Worm (Caenorhabditis elegans): ENCODE data around the gene fbxa-128.

fbxa-128 gene

ce11 chrIII:11157099-11157498 lies 18.2 kb upstream of the fbxa-128 start, which contains the start of gene Y47D3A.31:
Gene Y47D3A.31, minus strand, starts transcription at chrIII:11157199.
- no peak for TF ChIP-seq zip-11 (GFP tag; IDR thresholded peaks at IDR 0.05)
- TF ChIP-seq ceh-32 (tag; optimal IDR thresholded peaks at IDR 0.05; ENCODE audit: poor library complexity) = no peak
- no peak for TF ChIP-seq egl-43 (GFP tag; IDR thresholded peaks at IDR 0.05)
- TF ChIP-seq php-3 (GFP tag; IDR thresholded peaks at IDR 0.05) = no peak
- TF ChIP-seq ZK546.5 (tag; optimal IDR thresholded peaks at IDR 0.05) = no peak
- no peak for TF ChIP-seq unc-130 (GFP tag; optimal IDR thresholded peaks at IDR 0.05)
- no peak for TF ChIP-seq nhr-48 (tag; optimal IDR thresholded peaks at IDR 0.05)
- TF ChIP-seq spr-3 (GFP tag; optimal IDR thresholded peaks at IDR 0.05) = no peak
- no peak for TF ChIP-seq jun-1 (tag; optimal IDR thresholded peaks at IDR 0.05)
- no peak for TF ChIP-seq mxl-2 (GFP tag; conservative IDR thresholded peaks at IDR 0.05)
- no peak for TF ChIP-seq daf-12 (tag; optimal IDR thresholded peaks at IDR 0.05)
- TF ChIP-seq nhr-25 (tag; optimal IDR thresholded peaks at IDR 0.05; ENCODE audit: borderline replicate concordance, insufficient read depth) = no peak
- TF ChIP-seq dve-1 (tag; optimal IDR thresholded peaks at IDR 0.05; ENCODE audit: insufficient read depth) = no peak
- no peak for TF ChIP-seq lsy-2 (tag; optimal IDR thresholded peaks at IDR 0.05)
- TF ChIP-seq nhr-11 (tag; optimal IDR thresholded peaks at IDR 0.05) = no peak
- no peak for TF ChIP-seq hif-1 (tag; optimal IDR thresholded peaks at IDR 0.05)
- TF ChIP-seq aly-2 (tag; optimal IDR thresholded peaks at IDR 0.05) = no peak
- TF ChIP-seq nhr-6 (tag; optimal IDR thresholded peaks at IDR 0.05) = no peak
- no peak for TF ChIP-seq D1046.2 (GFP tag; IDR thresholded peaks at IDR 0.05)
- TF ChIP-seq F10B5.3 (tag; optimal IDR thresholded peaks at IDR 0.05) = no peak

ce11 chrIII:11154527-11154926 lies 15.6 kb upstream of the fbxa-128 start, which contains the start of gene cku-70:
Gene cku-70, plus strand, starts transcription at chrIII:11154827.
- TF ChIP-seq unc-130 (GFP tag; optimal IDR thresholded peaks at IDR 0.05) (no peak), ceh-28 (tag; optimal IDR thresholded peaks at IDR 0.05) (no peak), dmd-8 (GFP tag; IDR thresholded peaks at IDR 0.05) (no peak), D1046.2 (GFP tag; IDR thresholded peaks at IDR 0.05) (no peak)

- TF ChIP-seq lin-1 (GFP tag; IDR thresholded peaks at IDR 0.05) (no peak), set-16 (GFP tag; IDR thresholded peaks at IDR 0.05) (peak; percentile 65; the same call in 1 of the 2 replicates), hlh-30 (tag; optimal IDR thresholded peaks at IDR 0.05; ENCODE audit: insufficient read depth) (peak; percentile 21)
Measured at ce11 chrIII:11149254-11149876, 10.5 kb upstream of the fbxa-128 start.

- TF ChIP-seq daf-12 (tag; optimal IDR thresholded peaks at IDR 0.05) (no peak), spr-1 (tag; optimal IDR thresholded peaks at IDR 0.05) (no peak), nhr-237 (tag; optimal IDR thresholded peaks at IDR 0.05) (no peak), tra-1 (GFP tag; IDR thresholded peaks at IDR 0.05) (no peak), unc-39 (tag; optimal IDR thresholded peaks at IDR 0.05) (no peak), saeg-2 (GFP tag; IDR thresholded peaks at IDR 0.05) (no peak), nhr-48 (tag; optimal IDR thresholded peaks at IDR 0.05) (no peak), unc-62 (GFP tag; optimal IDR thresholded peaks at IDR 0.05 in 1 of 2) (no peak), unc-62 (tag; optimal IDR thresholded peaks at IDR 0.05) (no peak), aha-1 (tag) (peak; percentile 79), lsy-2 (tag; optimal IDR thresholded peaks at IDR 0.05) (no peak), F26F4.8 (GFP tag; conservative IDR thresholded peaks at IDR 0.05) (no peak), F44E2.7 (GFP tag; IDR thresholded peaks at IDR 0.05) (no peak), lin-39 (tag; optimal IDR thresholded peaks at IDR 0.05) (no peak), set-16 (GFP tag; IDR thresholded peaks at IDR 0.05) (peak; percentile 89)
Measured at ce11 chrIII:11142908-11143307, 4.0 kb upstream of the fbxa-128 start.
